Fruit fly (Drosophila melanogaster): ENCODE results near the gene shep.

shep gene

dm6 chr3L:5246747-5247454 lies 30.8 kb downstream of the shep start:
- TF ChIP-seq gem (tag; optimal IDR thresholded peaks at IDR 0.05): peak; percentile 11
- peak; percentile 33 for TF ChIP-seq dmrt99B (tag; optimal IDR thresholded peaks at IDR 0.05)
- no peak for TF ChIP-seq prd (optimal IDR thresholded peaks at IDR 0.05)
- TF ChIP-seq prd (GFP tag; IDR thresholded peaks at IDR 0.05): peak; percentile 10; the same call in 1 of the 3 replicates
- peak; percentile 40 for TF ChIP-seq row (GFP tag; IDR thresholded peaks at IDR 0.05)
- TF ChIP-seq Drgx (GFP tag; IDR thresholded peaks at IDR 0.05): peak; percentile 48
- peak; percentile 70 for TF ChIP-seq abd-A (tag; optimal IDR thresholded peaks at IDR 0.05)
- TF ChIP-seq sob (GFP tag; IDR thresholded peaks at IDR 0.05): no peak
- TF ChIP-seq fd96Cb (tag; optimal IDR thresholded peaks at IDR 0.05): peak; percentile 21
- TF ChIP-seq CG18599 (GFP tag; optimal IDR thresholded peaks at IDR 0.05): peak; percentile 6
- TF ChIP-seq H2.0 (GFP tag; IDR thresholded peaks at IDR 0.05): no peak
- TF ChIP-seq dpn (GFP tag; optimal IDR thresholded peaks at IDR 0.05): no peak
- TF ChIP-seq CG11456 (GFP tag; IDR thresholded peaks at IDR 0.05): 0 out of 3 replicates have a peak, but pooled peaks have one; percentile 62
- peak; percentile 31 for TF ChIP-seq CG2712 (tag; optimal IDR thresholded peaks at IDR 0.05)
- peak; percentile 8 for TF ChIP-seq Med (GFP tag)
- TF ChIP-seq CG9932 (GFP tag; IDR thresholded peaks at IDR 0.05): peak; percentile 25; the same call in 1 of the 2 replicates
- TF ChIP-seq ttk (GFP tag; IDR thresholded peaks at IDR 0.05): peak; percentile 40; the same call in 1 of the 2 replicates
- TF ChIP-seq CG11504 (tag; optimal IDR thresholded peaks at IDR 0.05): peak; percentile 50
- TF ChIP-seq Sox102F (GFP tag; optimal IDR thresholded peaks at IDR 0.05): peak; percentile 4
- peak in 1 of 2 experiments; percentile 15 for TF ChIP-seq Hr51 (GFP tag; optimal IDR thresholded peaks at IDR 0.05)
- TF ChIP-seq CG30431 (GFP tag; optimal IDR thresholded peaks at IDR 0.05): no peak
- no peak for TF ChIP-seq vvl (GFP tag; IDR thresholded peaks at IDR 0.05)
- peak; percentile 3 for TF ChIP-seq CG18262 (tag; optimal IDR thresholded peaks at IDR 0.05)
- TF ChIP-seq phol (tag; optimal IDR thresholded peaks at IDR 0.05): peak; percentile 34
- TF ChIP-seq CG31441 (GFP tag; IDR thresholded peaks at IDR 0.05): peak; percentile 15; the same call in 1 of the 2 replicates
- TF ChIP-seq crol (GFP tag; IDR thresholded peaks at IDR 0.05): peak; percentile 60
- no peak for TF ChIP-seq H15 (GFP tag; IDR thresholded peaks at IDR 0.05)
- TF ChIP-seq dysf (GFP tag; IDR thresholded peaks at IDR 0.05): 0 out of 3 replicates have a peak, but pooled peaks have one; percentile 19
- no peak for TF ChIP-seq CG13894 (tag; optimal IDR thresholded peaks at IDR 0.05)
- TF ChIP-seq CG4617 (GFP tag; optimal IDR thresholded peaks at IDR 0.05; ENCODE audit: borderline replicate concordance): no peak
- peak; percentile 36; the same call in 1 of the 2 replicates for TF ChIP-seq Ada2b (GFP tag; IDR thresholded peaks at IDR 0.05)
- TF ChIP-seq chinmo (GFP tag; IDR thresholded peaks at IDR 0.05; ENCODE audit: partially characterized antibody): 0 out of 4 replicates have a peak, but pooled peaks have one; percentile 23
- 0 out of 3 replicates have a peak, but pooled peaks have one; percentile 35 for TF ChIP-seq sr (GFP tag; IDR thresholded peaks at IDR 0.05)
- 0 out of 2 replicates have a peak, but pooled peaks have one; percentile 24 for TF ChIP-seq E2f1 (GFP tag; IDR thresholded peaks at IDR 0.05)
- peak; percentile 15 for TF ChIP-seq sens (GFP tag)
- peak; percentile 6 for TF ChIP-seq Ets65A (GFP tag)
- peak; percentile 37 for TF ChIP-seq CG2678 (tag; optimal IDR thresholded peaks at IDR 0.05)
- TF ChIP-seq Ptx1 (GFP tag; IDR thresholded peaks at IDR 0.05): peak; percentile 27; the same call in 1 of the 2 replicates
- 0 out of 2 replicates have a peak, but pooled peaks have one; percentile 3 for TF ChIP-seq slbo (GFP tag; IDR thresholded peaks at IDR 0.05)
- peak in 1 of 2 experiments; percentile 15 for TF ChIP-seq Eip74EF (GFP tag; optimal IDR thresholded peaks at IDR 0.05)

All from whole organism, embryonic.